Worm (Caenorhabditis elegans): ENCODE data around the gene srxa-5.

The srxa-5 gene

ce11 chrIII:6490989-6491388 lies 41.8 kb upstream of the srxa-5 start:
- no peak for TF ChIP-seq unc-30 (tag; optimal IDR thresholded peaks at IDR 0.05)
- no peak for TF ChIP-seq F16B12.6 (tag; optimal IDR thresholded peaks at IDR 0.05)
- no peak for TF ChIP-seq sox-4 (tag; optimal IDR thresholded peaks at IDR 0.05)
- TF ChIP-seq ets-5 (GFP tag; IDR thresholded peaks at IDR 0.05): no peak
- TF ChIP-seq jun-1 (tag; optimal IDR thresholded peaks at IDR 0.05): no peak
- no peak for TF ChIP-seq nhr-76 (tag; optimal IDR thresholded peaks at IDR 0.05)
- no peak for TF ChIP-seq ceh-88 (GFP tag; IDR thresholded peaks at IDR 0.05)
- no peak for TF ChIP-seq grh-1 (GFP tag; IDR thresholded peaks at IDR 0.05)
- TF ChIP-seq fkh-8 (tag; optimal IDR thresholded peaks at IDR 0.05): no peak
- TF ChIP-seq zag-1 (tag; optimal IDR thresholded peaks at IDR 0.05): no peak

DNA sequence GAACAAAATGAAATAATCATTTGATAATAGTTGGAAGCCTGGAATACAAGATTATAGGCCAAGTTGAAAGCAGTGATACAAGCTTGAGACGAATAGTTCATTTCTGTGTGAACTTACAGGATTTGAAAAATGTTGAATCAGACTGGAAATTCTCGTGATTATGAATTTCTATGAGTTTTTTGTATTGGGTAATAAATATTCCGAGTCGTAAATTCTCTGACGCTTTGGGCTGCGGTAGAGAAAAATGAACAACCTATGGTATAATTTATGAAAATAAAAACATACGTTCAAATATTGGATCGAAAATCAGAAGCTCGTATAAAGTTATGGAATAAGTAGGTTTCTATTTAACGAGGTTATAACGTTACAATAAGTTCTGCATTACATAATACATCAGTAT lies 39.9 kb upstream of the srxa-5 start, which contains the start of gene srb-11:
Gene srb-11 (minus strand): TSS at position 101 of the 400 bp plus-strand sequence.
- no peak for TF ChIP-seq alr-1 (tag; optimal IDR thresholded peaks at IDR 0.05; ENCODE audit: borderline replicate concordance)
- no peak for TF ChIP-seq mep-1 (tag; optimal IDR thresholded peaks at IDR 0.05)
- TF ChIP-seq zip-4 (GFP tag; optimal IDR thresholded peaks at IDR 0.05): no peak
- no peak for TF ChIP-seq snu-23 (GFP tag; optimal IDR thresholded peaks at IDR 0.05)
- no peak for TF ChIP-seq nhr-20 (tag; optimal IDR thresholded peaks at IDR 0.05)
- TF ChIP-seq unc-130 (tag; optimal IDR thresholded peaks at IDR 0.05): no peak
- no peak for TF ChIP-seq ztf-11 (tag; optimal IDR thresholded peaks at IDR 0.05)
- no peak for TF ChIP-seq skn-1 (tag; optimal IDR thresholded peaks at IDR 0.05)

DNA sequence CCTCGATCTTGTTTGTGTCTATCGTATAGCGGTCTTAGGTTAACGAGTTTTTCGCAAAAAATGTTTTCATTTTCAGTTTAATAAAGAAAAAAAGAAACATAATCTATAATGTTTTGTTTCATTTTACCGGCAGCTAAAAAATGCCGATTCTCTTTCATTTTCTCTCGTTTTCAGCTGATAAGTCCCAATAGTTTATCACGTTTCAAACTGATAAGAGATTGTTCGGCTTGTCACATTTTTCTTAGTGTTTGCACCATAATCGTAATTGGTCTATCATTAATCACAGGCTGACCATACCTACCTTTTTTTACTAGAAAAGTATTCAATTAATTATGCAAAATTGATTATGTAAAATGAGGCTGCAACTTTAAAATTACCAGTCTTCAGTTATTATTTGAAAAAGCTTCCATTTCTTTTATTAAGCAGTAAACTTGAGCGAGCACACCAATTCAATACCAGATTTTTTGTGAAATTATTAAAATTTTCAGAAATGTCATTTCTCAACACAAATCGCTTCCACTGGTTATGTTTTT lies 37.5 kb upstream of the srxa-5 start, which contains the start of gene F23F12.13:
Gene F23F12.13 (plus strand): TSS at position 483 of the 533 bp plus-strand sequence.
- TF ChIP-seq efl-1 (optimal IDR thresholded peaks at IDR 0.05): no peak
- TF ChIP-seq efl-1 (GFP tag; optimal IDR thresholded peaks at IDR 0.05 in 1 of 2): peak in 1 of 2 experiments; percentile 69
- no peak for TF ChIP-seq nhr-12 (tag; optimal IDR thresholded peaks at IDR 0.05)
- TF ChIP-seq elt-2 (tag; optimal IDR thresholded peaks at IDR 0.05): peak; percentile 84

ce11 chrIII:6498176-6498575 lies 34.6 kb upstream of the srxa-5 start, which contains the start of gene sdz-15:
sdz-15 (plus strand) TSS chrIII:6498476.
- TF ChIP-seq nhr-71 (tag; optimal IDR thresholded peaks at IDR 0.05): no peak
- no peak for TF ChIP-seq Y116A8C.19 (tag; optimal IDR thresholded peaks at IDR 0.05; ENCODE audit: borderline replicate concordance)
- no peak for TF ChIP-seq nhr-76 (tag; optimal IDR thresholded peaks at IDR 0.05)
- no peak for TF ChIP-seq C16A3.4 (tag; optimal IDR thresholded peaks at IDR 0.05)
- no peak for TF ChIP-seq sup-37 (GFP tag; optimal IDR thresholded peaks at IDR 0.05)
- TF ChIP-seq elt-3 (tag; optimal IDR thresholded peaks at IDR 0.05): no peak
- TF ChIP-seq unc-86 (tag; optimal IDR thresholded peaks at IDR 0.05): no peak
- no peak for TF ChIP-seq lir-3 (tag; optimal IDR thresholded peaks at IDR 0.05; ENCODE audit: poor library complexity)
- TF ChIP-seq sptf-1 (tag; optimal IDR thresholded peaks at IDR 0.05): no peak
- no peak for TF ChIP-seq dpl-1 (GFP tag; optimal IDR thresholded peaks at IDR 0.05)
- no peak for TF ChIP-seq ceh-8 (GFP tag; optimal IDR thresholded peaks at IDR 0.05)
- TF ChIP-seq rnt-1 (tag; optimal IDR thresholded peaks at IDR 0.05): no peak
- TF ChIP-seq mab-9 (GFP tag; IDR thresholded peaks at IDR 0.05): no peak
- no peak for TF ChIP-seq nhr-20 (tag; optimal IDR thresholded peaks at IDR 0.05)
- TF ChIP-seq nhr-237 (tag; optimal IDR thresholded peaks at IDR 0.05): no peak

DNA sequence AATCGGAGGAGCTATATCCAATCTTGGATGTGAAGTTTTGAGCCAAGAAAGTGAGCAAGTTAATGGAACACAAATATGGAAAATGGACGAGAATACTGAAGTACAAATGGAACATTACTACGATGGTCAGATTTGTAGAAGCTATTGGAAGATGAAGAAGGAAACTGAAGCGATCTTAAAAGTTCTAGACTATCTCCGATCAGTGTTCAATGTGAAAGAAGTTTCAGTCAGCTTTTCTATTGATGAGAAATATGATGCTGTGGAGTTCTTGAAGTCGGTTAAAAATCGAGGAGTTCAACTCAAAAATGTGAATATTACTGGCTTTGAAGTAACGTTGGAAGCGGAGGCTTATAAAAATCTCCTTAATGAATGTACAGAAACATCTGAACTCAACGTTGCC lies 33.6 kb upstream of the srxa-5 start:
- TF ChIP-seq lin-13 (GFP tag; optimal IDR thresholded peaks at IDR 0.05) (no peak), lir-3 (tag; optimal IDR thresholded peaks at IDR 0.05; ENCODE audit: poor library complexity) (no peak), ceh-63 (GFP tag; optimal IDR thresholded peaks at IDR 0.05) (no peak), C04F5.9 (tag; optimal IDR thresholded peaks at IDR 0.05) (no peak), efl-1 (optimal IDR thresholded peaks at IDR 0.05) (no peak), efl-1 (GFP tag; optimal IDR thresholded peaks at IDR 0.05 in 1 of 2) (peak in 1 of 2 experiments; percentile 71), lin-14 (GFP tag; optimal IDR thresholded peaks at IDR 0.05) (no peak), unc-98 (GFP tag; IDR thresholded peaks at IDR 0.05) (no peak)
